Worm (Caenorhabditis elegans): Measurements from ENCODE around the gene F53A9.1.

The F53A9.1 gene

ce11 chrX:8711141-8711645 is at the start of gene F53A9.1:
Gene F53A9.1 (plus strand): TSS chrX:8711595.
- no peak for TF ChIP-seq tab-1 (GFP tag; IDR thresholded peaks at IDR 0.05)
- no peak for TF ChIP-seq med-1 (GFP tag; optimal IDR thresholded peaks at IDR 0.05; ENCODE audit: insufficient read depth)
- no peak for TF ChIP-seq T22C8.4 (GFP tag; IDR thresholded peaks at IDR 0.05)
- TF ChIP-seq flt-1 (GFP tag; IDR thresholded peaks at IDR 0.05), result no peak
- TF ChIP-seq klf-2 (GFP tag; conservative IDR thresholded peaks at IDR 0.05), result no peak
- no peak for TF ChIP-seq ztf-29 (GFP tag; IDR thresholded peaks at IDR 0.05)
- no peak for TF ChIP-seq cog-1 (tag; optimal IDR thresholded peaks at IDR 0.05)
- no peak for TF ChIP-seq ref-1 (GFP tag; conservative IDR thresholded peaks at IDR 0.05)
- TF ChIP-seq ztf-23 (GFP tag; IDR thresholded peaks at IDR 0.05), result no peak

ce11 chrX:8662452-8662851 is 48.9 kb upstream of the F53A9.1 start:
- no peak for TF ChIP-seq ztf-29 (GFP tag; IDR thresholded peaks at IDR 0.05)
- TF ChIP-seq med-1 (GFP tag; optimal IDR thresholded peaks at IDR 0.05; ENCODE audit: insufficient read depth), result no peak
- TF ChIP-seq tab-1 (GFP tag; IDR thresholded peaks at IDR 0.05), result no peak
- TF ChIP-seq ref-1 (GFP tag; conservative IDR thresholded peaks at IDR 0.05), result no peak
- TF ChIP-seq flt-1 (GFP tag; IDR thresholded peaks at IDR 0.05), result no peak
- TF ChIP-seq ztf-23 (GFP tag; IDR thresholded peaks at IDR 0.05), result no peak
- TF ChIP-seq T22C8.4 (GFP tag; IDR thresholded peaks at IDR 0.05), result no peak
- no peak for TF ChIP-seq cog-1 (tag; optimal IDR thresholded peaks at IDR 0.05)
- no peak for TF ChIP-seq klf-2 (GFP tag; conservative IDR thresholded peaks at IDR 0.05)

ce11 chrX:8672760-8673159 is 38.6 kb upstream of the F53A9.1 start, which contains the start of the genes K09E2.2 and K09E2.3:
Gene K09E2.2 (plus strand): TSS chrX:8673060.
Gene K09E2.3 (plus strand): TSS chrX:8673084.
- TF ChIP-seq med-1 (GFP tag; optimal IDR thresholded peaks at IDR 0.05; ENCODE audit: insufficient read depth) (no peak), cog-1 (tag; optimal IDR thresholded peaks at IDR 0.05) (no peak), ztf-29 (GFP tag; IDR thresholded peaks at IDR 0.05) (no peak), flt-1 (GFP tag; IDR thresholded peaks at IDR 0.05) (no peak), ref-1 (GFP tag; conservative IDR thresholded peaks at IDR 0.05) (no peak), klf-2 (GFP tag; conservative IDR thresholded peaks at IDR 0.05) (no peak), ztf-23 (GFP tag; IDR thresholded peaks at IDR 0.05) (no peak), tab-1 (GFP tag; IDR thresholded peaks at IDR 0.05) (no peak), T22C8.4 (GFP tag; IDR thresholded peaks at IDR 0.05) (no peak)

- TF ChIP-seq med-1 (GFP tag; optimal IDR thresholded peaks at IDR 0.05; ENCODE audit: insufficient read depth) (no peak), ref-1 (GFP tag; conservative IDR thresholded peaks at IDR 0.05) (no peak), T22C8.4 (GFP tag; IDR thresholded peaks at IDR 0.05) (no peak), klf-2 (GFP tag; conservative IDR thresholded peaks at IDR 0.05) (no peak), flt-1 (GFP tag; IDR thresholded peaks at IDR 0.05) (no peak), ztf-23 (GFP tag; IDR thresholded peaks at IDR 0.05) (no peak)
These were observed 36.9 kb upstream of the F53A9.1 start for ce11 chrX:8674514-8674913.

- TF ChIP-seq tab-1 (GFP tag; IDR thresholded peaks at IDR 0.05) (no peak), cog-1 (tag; optimal IDR thresholded peaks at IDR 0.05) (no peak), klf-2 (GFP tag; conservative IDR thresholded peaks at IDR 0.05) (no peak), ref-1 (GFP tag; conservative IDR thresholded peaks at IDR 0.05) (no peak), med-1 (GFP tag; optimal IDR thresholded peaks at IDR 0.05; ENCODE audit: insufficient read depth) (no peak), ztf-29 (GFP tag; IDR thresholded peaks at IDR 0.05) (no peak), flt-1 (GFP tag; IDR thresholded peaks at IDR 0.05) (no peak), T22C8.4 (GFP tag; IDR thresholded peaks at IDR 0.05) (no peak), ztf-23 (GFP tag; IDR thresholded peaks at IDR 0.05) (no peak)
These were observed 36.2 kb upstream of the F53A9.1 start for ce11 chrX:8675151-8675550.

ce11 chrX:8676088-8676779 is 35.2 kb upstream of the F53A9.1 start:
- TF ChIP-seq ztf-23 (GFP tag; IDR thresholded peaks at IDR 0.05) (no peak), cog-1 (tag; optimal IDR thresholded peaks at IDR 0.05) (no peak), tab-1 (GFP tag; IDR thresholded peaks at IDR 0.05) (no peak), ref-1 (GFP tag; conservative IDR thresholded peaks at IDR 0.05) (no peak), klf-2 (GFP tag; conservative IDR thresholded peaks at IDR 0.05) (no peak), med-1 (GFP tag; optimal IDR thresholded peaks at IDR 0.05; ENCODE audit: insufficient read depth) (no peak), ztf-29 (GFP tag; IDR thresholded peaks at IDR 0.05) (no peak), flt-1 (GFP tag; IDR thresholded peaks at IDR 0.05) (no peak), T22C8.4 (GFP tag; IDR thresholded peaks at IDR 0.05) (no peak)

- TF ChIP-seq flt-1 (GFP tag; IDR thresholded peaks at IDR 0.05) (no peak), T22C8.4 (GFP tag; IDR thresholded peaks at IDR 0.05) (no peak), tab-1 (GFP tag; IDR thresholded peaks at IDR 0.05) (no peak), med-1 (GFP tag; optimal IDR thresholded peaks at IDR 0.05; ENCODE audit: insufficient read depth) (no peak), ref-1 (GFP tag; conservative IDR thresholded peaks at IDR 0.05) (no peak), cog-1 (tag; optimal IDR thresholded peaks at IDR 0.05) (no peak), ztf-29 (GFP tag; IDR thresholded peaks at IDR 0.05) (no peak), klf-2 (GFP tag; conservative IDR thresholded peaks at IDR 0.05) (no peak), ztf-23 (GFP tag; IDR thresholded peaks at IDR 0.05) (no peak)
These were observed 34.1 kb upstream of the F53A9.1 start for ce11 chrX:8677320-8677719.

ce11 chrX:8677873-8678272 is 33.5 kb upstream of the F53A9.1 start:
- no peak for TF ChIP-seq T22C8.4 (GFP tag; IDR thresholded peaks at IDR 0.05)
- no peak for TF ChIP-seq klf-2 (GFP tag; conservative IDR thresholded peaks at IDR 0.05)
- no peak for TF ChIP-seq med-1 (GFP tag; optimal IDR thresholded peaks at IDR 0.05; ENCODE audit: insufficient read depth)
- no peak for TF ChIP-seq ztf-29 (GFP tag; IDR thresholded peaks at IDR 0.05)
- TF ChIP-seq cog-1 (tag; optimal IDR thresholded peaks at IDR 0.05), result no peak
- no peak for TF ChIP-seq flt-1 (GFP tag; IDR thresholded peaks at IDR 0.05)
- no peak for TF ChIP-seq tab-1 (GFP tag; IDR thresholded peaks at IDR 0.05)
- TF ChIP-seq ztf-23 (GFP tag; IDR thresholded peaks at IDR 0.05), result no peak
- TF ChIP-seq ref-1 (GFP tag; conservative IDR thresholded peaks at IDR 0.05), result no peak

- no peak for TF ChIP-seq flt-1 (GFP tag; IDR thresholded peaks at IDR 0.05)
- no peak for TF ChIP-seq ref-1 (GFP tag; conservative IDR thresholded peaks at IDR 0.05)
- no peak for TF ChIP-seq klf-2 (GFP tag; conservative IDR thresholded peaks at IDR 0.05)
- no peak for TF ChIP-seq med-1 (GFP tag; optimal IDR thresholded peaks at IDR 0.05; ENCODE audit: insufficient read depth)
- no peak for TF ChIP-seq T22C8.4 (GFP tag; IDR thresholded peaks at IDR 0.05)
- TF ChIP-seq ztf-23 (GFP tag; IDR thresholded peaks at IDR 0.05), result no peak
- no peak for TF ChIP-seq tab-1 (GFP tag; IDR thresholded peaks at IDR 0.05)
- TF ChIP-seq ztf-29 (GFP tag; IDR thresholded peaks at IDR 0.05), result no peak
- no peak for TF ChIP-seq cog-1 (tag; optimal IDR thresholded peaks at IDR 0.05)
These were observed 29.8 kb upstream of the F53A9.1 start, which contains the start of gene K09E2.1 for ce11 chrX:8681600-8681999. Gene K09E2.1 (plus strand): TSS chrX:8681900.
